Worm (Caenorhabditis elegans) whole organism, early embryonic: Measurements from ENCODE around the gene prx-19.

Source experiments
- aly-1 ChIP-seq: sonication (generic microtip); optimal IDR thresholded peaks from 2 replicates; lab custom pipeline; 2016; ENCODE audit warnings: missing genetic modification characterization, missing compliant biosample characterization
- ama-1 ChIP-seq: fragments of 150-350 bp; optimal IDR thresholded peaks from 2 replicates; lab custom pipeline; 2014
- ceh-13 ChIP-seq: fragments of 200-800 bp; sonication (Bioruptor generic); optimal IDR thresholded peaks from 2 replicates; lab custom pipeline; 2018; ENCODE audit warnings: mild to moderate bottlenecking, missing genetic modification characterization, missing compliant biosample characterization
- ceh-36 ChIP-seq: sonication (generic microtip); optimal IDR thresholded peaks from 2 replicates; lab custom pipeline; 2016; ENCODE audit warnings: missing genetic modification characterization, inconsistent platforms, missing compliant biosample characterization
- ets-7 ChIP-seq: sonication (generic microtip); optimal IDR thresholded peaks from 2 replicates; lab custom pipeline; 2016; ENCODE audit warnings: missing genotype, missing genetic modification characterization, missing compliant biosample characterization
- tbx-37 ChIP-seq: fragments of 200-800 bp; sonication (Bioruptor generic); conservative IDR thresholded peaks from 2 replicates; pipeline ENCODE4 v1.3.6; 2022; ENCODE audit warnings: missing genetic modification reagents, missing genetic modification characterization, missing compliant biosample characterization

DNA sequence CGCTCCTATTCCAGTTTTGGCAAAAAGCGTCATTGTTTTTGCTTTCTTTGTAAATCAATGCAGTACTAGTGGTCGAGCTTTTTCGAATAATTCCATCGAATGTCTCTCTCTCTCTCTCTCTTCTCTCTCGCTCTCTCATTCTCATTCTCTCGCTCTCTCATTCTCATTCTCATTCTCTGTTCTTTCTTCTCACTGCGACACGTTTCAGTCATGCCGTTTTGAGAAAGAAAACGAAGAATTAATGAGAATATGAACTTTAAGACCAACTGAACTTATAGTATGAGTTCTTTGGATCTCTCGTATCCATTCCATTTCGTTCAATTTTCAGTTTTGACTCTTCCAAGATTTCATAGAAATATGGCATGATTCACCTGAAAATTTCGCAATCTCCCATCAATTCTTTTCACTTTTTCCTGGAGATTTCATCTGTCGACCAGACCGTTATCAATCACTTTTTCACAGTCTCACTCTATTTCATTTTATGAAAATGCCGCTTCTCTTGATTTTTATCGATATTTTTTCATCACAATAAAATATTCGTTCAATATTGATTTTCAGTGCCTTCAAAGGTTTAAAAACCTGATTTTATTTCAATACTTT, 36.6 kb downstream of the prx-19 start:
- TF ChIP-seq ama-1 (lab: Kevin White, UChicago) (no peak), ets-7 (tag; lab: Kevin White, UChicago) (no peak), tbx-37 (GFP tag; lab: Robert Waterston, UW) (no peak), aly-1 (tag; lab: Kevin White, UChicago) (no peak), ceh-36 (tag; lab: Kevin White, UChicago) (no peak), ceh-13 (GFP tag; lab: Kevin White, UChicago) (no peak)
